Worm (Caenorhabditis elegans): ENCODE data around the gene idpp-16.

DNA sequence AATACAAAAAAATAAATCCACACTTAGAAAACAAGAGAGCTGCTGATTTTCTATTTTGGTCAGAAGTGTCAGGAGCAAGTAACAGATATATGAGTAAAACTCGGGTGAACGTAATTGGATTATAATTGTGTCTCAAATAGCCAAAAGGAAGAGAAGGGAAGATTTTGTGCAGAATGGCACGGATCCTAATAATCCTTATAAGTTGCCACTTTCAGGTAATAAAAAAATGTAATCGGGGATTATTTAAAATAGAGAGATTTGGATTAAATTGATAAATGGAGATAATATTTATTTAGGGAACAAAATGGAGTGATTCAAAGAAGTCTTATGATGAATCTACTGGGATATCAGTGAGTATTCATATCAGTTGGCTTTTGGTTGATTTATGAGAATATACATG lies 18.6 kb upstream of the idpp-16 start:
- TF ChIP-seq unc-62 (GFP tag; optimal IDR thresholded peaks at IDR 0.05) (no peak), snpc-4 (GFP tag; optimal IDR thresholded peaks at IDR 0.05) (no peak), snpc-4 (tag; optimal IDR thresholded peaks at IDR 0.05) (no peak), efl-1 (GFP tag; optimal IDR thresholded peaks at IDR 0.05) (no peak), hmg-20 (GFP tag; IDR thresholded peaks at IDR 0.05) (no peak), ets-4 (GFP tag; optimal IDR thresholded peaks at IDR 0.05) (no peak), B0336.3 (GFP tag; IDR thresholded peaks at IDR 0.05) (no peak)
